Fruit fly (Drosophila melanogaster) whole organism, embryonic: ENCODE measurements around the gene CG14982.

ENCODE experiments used
- Atf-2 ChIP-seq: fragments of 200-800 bp; sonication (Bioruptor generic); optimal IDR thresholded peaks from 2 replicates; lab custom pipeline; 2016; ENCODE audit warnings: missing biosample characterization, missing genetic modification characterization
- CG10267 ChIP-seq: fragments of 200-800 bp; sonication (Bioruptor generic); optimal IDR thresholded peaks from 2 replicates; lab custom pipeline; 2018; ENCODE audit warnings: missing biosample characterization, mild to moderate bottlenecking, missing genetic modification characterization, moderate library complexity
- CG15011 ChIP-seq: fragments of 200-800 bp; sonication (Bioruptor generic); optimal IDR thresholded peaks from 3 replicates; lab custom pipeline; 2018; ENCODE audit warnings: missing biosample characterization, mild to moderate bottlenecking, missing genetic modification characterization
- CG15601 ChIP-seq: fragments of 200-800 bp; sonication (Bioruptor generic); optimal IDR thresholded peaks from 3 replicates; lab custom pipeline; 2019; ENCODE audit warnings: missing biosample characterization, mild to moderate bottlenecking, missing genetic modification characterization, moderate library complexity
- CG17186 ChIP-seq: fragments of 200-800 bp; sonication (Bioruptor generic); optimal IDR thresholded peaks from 3 replicates; lab custom pipeline; 2017; ENCODE audit warnings: missing biosample characterization, missing genetic modification reagents, missing genetic modification characterization
- CG1792 ChIP-seq: fragments of 200-800 bp; sonication (Bioruptor generic); optimal IDR thresholded peaks from 2 replicates; lab custom pipeline; 2016; ENCODE audit warnings: missing biosample characterization, missing genetic modification characterization
- CG18262 ChIP-seq: fragments of 200-800 bp; optimal IDR thresholded peaks from 3 replicates; lab custom pipeline; 2019; ENCODE audit warnings: missing biosample characterization, mild to moderate bottlenecking, missing genetic modification characterization, moderate library complexity
- CG1832 ChIP-seq: fragments of 200-800 bp; sonication (Bioruptor generic); optimal IDR thresholded peaks from 2 replicates; lab custom pipeline; 2017; ENCODE audit warnings: missing biosample characterization, mild to moderate bottlenecking, missing genetic modification characterization, inconsistent platforms
- CG18476 ChIP-seq: fragments of 200-800 bp; sonication (Bioruptor generic); optimal IDR thresholded peaks from 2 replicates; lab custom pipeline; 2016; ENCODE audit warnings: missing biosample characterization, mild to moderate bottlenecking, missing genetic modification characterization
- CG2116 ChIP-seq: fragments of 200-800 bp; sonication (Bioruptor generic); optimal IDR thresholded peaks from 3 replicates; lab custom pipeline; 2018; ENCODE audit warnings: missing biosample characterization, mild to moderate bottlenecking, missing genetic modification characterization
- CG31224 ChIP-seq: fragments of 200-800 bp; sonication (Bioruptor generic); IDR thresholded peaks from 2 replicates; pipeline ENCODE4 v1.3.6; 2022; ENCODE audit warnings: missing biosample characterization, missing genetic modification characterization
- CG34224 ChIP-seq: fragments of 200-800 bp; sonication (Bioruptor generic); IDR thresholded peaks from 3 replicates; pipeline ENCODE4 v1.3.6; 2022; ENCODE audit warnings: missing biosample characterization, missing genetic modification characterization; ENCODE audit not compliant: partially characterized antibody
- CG4707 ChIP-seq: fragments of 200-800 bp; sonication (Bioruptor generic); optimal IDR thresholded peaks from 2 replicates; lab custom pipeline; 2018; ENCODE audit warnings: missing biosample characterization, mild to moderate bottlenecking, missing genetic modification characterization, moderate library complexity
- CG4820 ChIP-seq: fragments of 200-800 bp; sonication (Bioruptor generic); optimal IDR thresholded peaks from 3 replicates; lab custom pipeline; 2016; ENCODE audit warnings: missing biosample characterization, missing genetic modification characterization
- CG5180 ChIP-seq: fragments of 200-800 bp; sonication (Bioruptor generic); optimal IDR thresholded peaks from 3 replicates; lab custom pipeline; 2017; ENCODE audit warnings: missing biosample characterization, missing genetic modification characterization, mild to moderate bottlenecking, moderate library complexity, missing genetic modification reagents
- CG7928 ChIP-seq: fragments of 200-800 bp; sonication (Bioruptor generic); optimal IDR thresholded peaks from 2 replicates; lab custom pipeline; 2017; ENCODE audit warnings: missing biosample characterization, mild to moderate bottlenecking, missing genetic modification characterization
- CG7963 ChIP-seq: fragments of 200-800 bp; sonication (Bioruptor generic); IDR thresholded peaks from 3 replicates; pipeline ENCODE4 v1.3.6; 2022; ENCODE audit warnings: missing biosample characterization, missing genetic modification characterization; ENCODE audit not compliant: partially characterized antibody
- CG9817 ChIP-seq: fragments of 200-800 bp; sonication (Bioruptor generic); optimal IDR thresholded peaks from 2 replicates; lab custom pipeline; 2018; ENCODE audit warnings: missing biosample characterization, mild to moderate bottlenecking, missing genetic modification characterization, moderate library complexity
- CoRest ChIP-seq: fragments of 200-800 bp; sonication (Bioruptor generic); optimal IDR thresholded peaks from 3 replicates; lab custom pipeline; 2018; ENCODE audit warnings: missing biosample characterization, mild to moderate bottlenecking, missing genetic modification characterization, moderate library complexity
- D ChIP-seq, 2 experiments: fragments of 200-800 bp in 1 of 2; fragments of >200 bp in 1 of 2; sonication (Bioruptor generic) in 1 of 2; optimal IDR thresholded peaks; 2 replicates in 1 of 2; 3 replicates in 1 of 2; lab custom pipeline; 2017; ENCODE audit warnings: mild to moderate bottlenecking in 1 of 2, missing biosample characterization in 1 of 2, missing genetic modification characterization in 1 of 2, missing genetic modification reagents in 1 of 2
- Dbx ChIP-seq: fragments of 200-800 bp; sonication (Bioruptor generic); IDR thresholded peaks from 3 replicates; pipeline ENCODE4 v1.3.6; 2022; ENCODE audit warnings: missing biosample characterization, missing genetic modification characterization
- Ets97D ChIP-seq: fragments of 200-800 bp; sonication (Bioruptor generic); optimal IDR thresholded peaks from 3 replicates; lab custom pipeline; 2016; ENCODE audit warnings: missing biosample characterization, missing genetic modification characterization
- HmgD ChIP-seq: fragments of 200-800 bp; sonication (Bioruptor generic); optimal IDR thresholded peaks from 3 replicates; lab custom pipeline; 2016; ENCODE audit warnings: missing biosample characterization, missing genetic modification characterization
- HmgZ ChIP-seq: fragments of 200-800 bp; sonication (Bioruptor generic); optimal IDR thresholded peaks from 2 replicates; lab custom pipeline; 2018; ENCODE audit warnings: missing biosample characterization, mild to moderate bottlenecking, missing genetic modification characterization
- Hmx ChIP-seq: fragments of 200-800 bp; sonication (Bioruptor generic); optimal IDR thresholded peaks from 2 replicates; lab custom pipeline; 2016; ENCODE audit warnings: missing biosample characterization, missing genetic modification characterization
- Hsf ChIP-seq: fragments of 200-800 bp; sonication (Bioruptor generic); optimal IDR thresholded peaks from 3 replicates; lab custom pipeline; 2016; ENCODE audit warnings: missing biosample characterization, missing genetic modification characterization
- Mes4 ChIP-seq: fragments of 200-800 bp; sonication (Bioruptor generic); optimal IDR thresholded peaks from 2 replicates; lab custom pipeline; 2016; ENCODE audit warnings: missing biosample characterization, missing genetic modification characterization
- Nf-YA ChIP-seq: fragments of 200-800 bp; sonication (Bioruptor generic); IDR thresholded peaks from 2 replicates; pipeline ENCODE4 v1.3.6; 2022; ENCODE audit warnings: missing biosample characterization, missing genetic modification characterization
- ase ChIP-seq: fragments of 200-800 bp; sonication (Bioruptor generic); IDR thresholded peaks from 3 replicates; pipeline ENCODE4 v1.3.6; 2022; ENCODE audit warnings: missing biosample characterization, missing genetic modification characterization
- bcd ChIP-seq: fragments of 200-800 bp; sonication (Bioruptor generic); optimal IDR thresholded peaks from 2 replicates; lab custom pipeline; 2017; ENCODE audit warnings: missing biosample characterization, mild to moderate bottlenecking, missing genetic modification characterization
- bowl ChIP-seq: fragments of 200-800 bp; sonication (Bioruptor generic); IDR thresholded peaks from 2 replicates; pipeline ENCODE4 v1.3.6; 2022; ENCODE audit warnings: missing biosample characterization, missing genetic modification characterization
- cato ChIP-seq: fragments of 200-800 bp; sonication (Bioruptor generic); optimal IDR thresholded peaks from 2 replicates; lab custom pipeline; 2016; ENCODE audit warnings: missing biosample characterization, missing genetic modification characterization, borderline replicate concordance
- ci ChIP-seq: fragments of 200-800 bp; sonication (Bioruptor generic); IDR thresholded peaks from 3 replicates; pipeline ENCODE4 v1.3.6; 2022; ENCODE audit warnings: missing biosample characterization, missing genetic modification characterization
- dysf ChIP-seq: fragments of 200-800 bp; sonication (Bioruptor generic); IDR thresholded peaks from 3 replicates; pipeline ENCODE4 v1.3.6; 2022; ENCODE audit warnings: missing biosample characterization, missing genetic modification characterization
- fd102C ChIP-seq: fragments of 200-800 bp; sonication (Bioruptor generic); optimal IDR thresholded peaks from 2 replicates; lab custom pipeline; 2018; ENCODE audit warnings: missing biosample characterization, mild to moderate bottlenecking, missing genetic modification characterization, moderate library complexity
- gem ChIP-seq: fragments of 200-800 bp; sonication (Bioruptor generic); optimal IDR thresholded peaks from 2 replicates; lab custom pipeline; 2019; ENCODE audit warnings: missing biosample characterization, mild to moderate bottlenecking, missing genetic modification characterization, moderate library complexity
- hkb ChIP-seq, 2 experiments: fragments of 200-800 bp in 1 of 2; fragments of >200 bp in 1 of 2; sonication (Bioruptor generic) in 1 of 2; IDR thresholded peaks in 1 of 2; optimal IDR thresholded peaks in 1 of 2; 2 replicates each; pipeline versions ENCODE4 v1.3.6 to Lab custom; 2017 to 2022; ENCODE audit warnings: missing biosample characterization in 1 of 2, missing genetic modification characterization in 1 of 2
- kni ChIP-seq: fragments of 200-800 bp; sonication (Bioruptor generic); optimal IDR thresholded peaks from 3 replicates; lab custom pipeline; 2017; ENCODE audit warnings: mild to moderate bottlenecking, missing biosample characterization, missing genetic modification reagents, missing genetic modification characterization
- lilli ChIP-seq: fragments of 200-800 bp; sonication (Bioruptor generic); optimal IDR thresholded peaks from 3 replicates; lab custom pipeline; 2016; ENCODE audit warnings: missing biosample characterization, missing genetic modification characterization
- pan ChIP-seq, 4 experiments: fragments of >200 bp in 3 of 4; fragments of 200-800 bp in 1 of 4; sonication (Bioruptor generic) in 1 of 4; optimal IDR thresholded peaks in 3 of 4; IDR thresholded peaks in 1 of 4; 2 replicates each; pipeline versions ENCODE4 v1.3.6 to Lab custom; 2017 to 2022; ENCODE audit warnings: missing biosample characterization in 2 of 4, missing genetic modification characterization in 2 of 4, mixed read lengths in 1 of 4
- sim ChIP-seq: fragments of 200-800 bp; sonication (Bioruptor generic); IDR thresholded peaks from 2 replicates; pipeline ENCODE4 v1.3.6; 2022; ENCODE audit warnings: missing biosample characterization, missing genetic modification characterization
- sna ChIP-seq: fragments of 200-800 bp; sonication (Bioruptor generic); IDR thresholded peaks from 2 replicates; pipeline ENCODE4 v1.3.6; 2022; ENCODE audit warnings: missing biosample characterization, missing genetic modification characterization; ENCODE audit not compliant: partially characterized antibody
- zen2 ChIP-seq: fragments of 200-800 bp; sonication (Bioruptor generic); IDR thresholded peaks from 3 replicates; pipeline ENCODE4 v1.3.6; 2022; ENCODE audit warnings: missing biosample characterization, missing genetic modification characterization; ENCODE audit not compliant: partially characterized antibody

CG14982 gene

dm6 chr3L:3908838-3909810, 33.4 kb upstream of the CG14982 start (continued):
- TF ChIP-seq CG15601 (tag; lab: Kevin White, UChicago), result no peak
- TF ChIP-seq CG18262 (tag; lab: Kevin White, UChicago), result no peak
- TF ChIP-seq kni (GFP tag; lab: Kevin White, UChicago), result no peak
- peak; percentile 39 for TF ChIP-seq CG10267 (tag; lab: Kevin White, UChicago)
- TF ChIP-seq ci (GFP tag; lab: Robert Waterston, UW), result no peak
- peak; percentile 68 for TF ChIP-seq CG34224 (GFP tag; lab: Robert Waterston, UW)
- TF ChIP-seq Hsf (GFP tag; lab: Kevin White, UChicago), result no peak
- peak; percentile 20 for TF ChIP-seq HmgZ (tag; lab: Kevin White, UChicago)
- TF ChIP-seq pan (optimal IDR thresholded peaks at IDR 0.05; lab: Kevin White, UChicago), result no peak
- TF ChIP-seq pan (GFP tag; optimal IDR thresholded peaks at IDR 0.05 in 1 of 2, IDR thresholded peaks at IDR 0.05 in 1 of 2), result no peak
- no peak for TF ChIP-seq bowl (GFP tag; lab: Robert Waterston, UW)
- no peak for TF ChIP-seq CG7928 (GFP tag; lab: Kevin White, UChicago)
- no peak for TF ChIP-seq gem (tag; lab: Kevin White, UChicago)
- no peak for TF ChIP-seq CG5180
- TF ChIP-seq Atf-2 (GFP tag; lab: Kevin White, UChicago), result no peak
- no peak for TF ChIP-seq CG15011 (GFP tag; lab: Kevin White, UChicago)
- TF ChIP-seq Dbx, result no peak
- TF ChIP-seq fd102C, result no peak
- no peak for TF ChIP-seq CG17186 (GFP tag; lab: Kevin White, UChicago)
- no peak for TF ChIP-seq cato (GFP tag; lab: Kevin White, UChicago)
- no peak for TF ChIP-seq ase (GFP tag; lab: Robert Waterston, UW)
- TF ChIP-seq CG1792 (GFP tag; lab: Kevin White, UChicago), result no peak
- no peak for TF ChIP-seq hkb (optimal IDR thresholded peaks at IDR 0.05; lab: Kevin White, UChicago)
- 0 out of 2 replicates have a peak, but pooled peaks have one; percentile 11 for TF ChIP-seq hkb (GFP tag; IDR thresholded peaks at IDR 0.05; lab: Robert Waterston, UW)
- TF ChIP-seq lilli (GFP tag; lab: Kevin White, UChicago), result peak; percentile 16
- no peak for TF ChIP-seq CoRest
- TF ChIP-seq CG1832 (GFP tag; lab: Kevin White, UChicago), result no peak
- no peak for TF ChIP-seq Nf-YA (GFP tag; lab: Robert Waterston, UW)
- no peak for TF ChIP-seq D (optimal IDR thresholded peaks at IDR 0.05; lab: Kevin White, UChicago)
- no peak for TF ChIP-seq D (GFP tag; optimal IDR thresholded peaks at IDR 0.05; lab: Kevin White, UChicago)
- no peak for TF ChIP-seq CG4820 (GFP tag; lab: Kevin White, UChicago)
- TF ChIP-seq dysf (GFP tag; lab: Robert Waterston, UW), result no peak
- no peak for TF ChIP-seq Hmx (GFP tag; lab: Kevin White, UChicago)
- TF ChIP-seq CG4707, result no peak
- TF ChIP-seq CG7963, result peak; percentile 43; the same call in 1 of the 3 replicates
- TF ChIP-seq CG9817, result no peak
- no peak for TF ChIP-seq CG18476

- TF ChIP-seq ci (GFP tag; lab: Robert Waterston, UW), result no peak
- no peak for TF ChIP-seq bcd
- TF ChIP-seq zen2 (GFP tag; lab: Robert Waterston, UW), result no peak
- TF ChIP-seq CG31224 (GFP tag; lab: Robert Waterston, UW), result no peak
- TF ChIP-seq HmgD (GFP tag; lab: Kevin White, UChicago), result no peak
- TF ChIP-seq Mes4 (GFP tag; lab: Kevin White, UChicago), result no peak
- TF ChIP-seq HmgZ (tag; lab: Kevin White, UChicago), result no peak
- no peak for TF ChIP-seq sim (GFP tag; lab: Robert Waterston, UW)
- no peak for TF ChIP-seq Ets97D (GFP tag; lab: Kevin White, UChicago)
- TF ChIP-seq sna (GFP tag; lab: Robert Waterston, UW), result no peak
- TF ChIP-seq CG2116, result no peak
These were observed 32.7 kb upstream of the CG14982 start, which contains the start of gene mge for dm6 chr3L:3909831-3910230. TSS of gene mge (minus strand) at chr3L:3909931.
